Worm (Caenorhabditis elegans) whole organism, L2 larva: ENCODE measurements around the gene ttbk-3.

Experiments
- aly-2 ChIP-seq: fragments of 150-350 bp; optimal IDR thresholded peaks from 2 replicates; lab custom pipeline; 2014; ENCODE audit warnings: missing biosample characterization, missing genetic modification characterization
- ama-1 ChIP-seq: fragments of 150-350 bp; optimal IDR thresholded peaks from 2 replicates; lab custom pipeline; 2018; ENCODE audit warnings: inconsistent platforms
- ceh-82 ChIP-seq: fragments of 150-350 bp; optimal IDR thresholded peaks from 2 replicates; lab custom pipeline; 2014; ENCODE audit warnings: missing biosample characterization, missing genetic modification characterization
- nhr-21 ChIP-seq: fragments of 150-350 bp; optimal IDR thresholded peaks from 2 replicates; lab custom pipeline; 2014; ENCODE audit warnings: missing biosample characterization, missing genetic modification characterization
- nhr-237 ChIP-seq: fragments of 150-350 bp; optimal IDR thresholded peaks from 2 replicates; lab custom pipeline; 2014; ENCODE audit warnings: missing biosample characterization, missing genetic modification characterization
- peb-1 ChIP-seq: fragments of 150-350 bp; optimal IDR thresholded peaks from 2 replicates; lab custom pipeline; 2014; ENCODE audit warnings: missing biosample characterization, missing genetic modification characterization
- snpc-4 ChIP-seq: fragments of 150-350 bp; optimal IDR thresholded peaks from 2 replicates; lab custom pipeline; 2014; ENCODE audit warnings: missing biosample characterization, missing genetic modification characterization
- unc-55 ChIP-seq: fragments of 150-350 bp; sonication (generic microtip); optimal IDR thresholded peaks from 3 replicates; lab custom pipeline; 2014; ENCODE audit warnings: missing biosample characterization, missing genetic modification reagents, missing genetic modification characterization

DNA sequence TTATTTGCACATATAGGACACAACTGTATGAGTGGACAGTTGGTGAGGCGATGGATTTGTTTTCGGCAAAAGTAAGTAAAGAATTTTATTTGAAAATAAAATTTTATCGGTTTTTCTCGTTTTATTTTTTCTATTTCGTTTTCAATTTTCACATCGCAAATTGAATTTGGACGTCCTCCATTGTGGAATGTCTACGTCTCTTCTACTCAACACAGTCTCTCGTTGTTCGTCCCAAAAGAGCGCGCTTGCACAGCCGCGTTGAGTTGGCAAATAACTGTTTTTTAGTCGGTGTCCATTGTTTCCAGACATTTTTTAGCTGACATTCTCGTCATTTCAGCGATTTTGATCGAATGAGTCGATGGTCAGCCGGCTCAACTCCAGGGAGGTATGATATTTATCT, 9.5 kb upstream of the ttbk-3 start:
- TF ChIP-seq ceh-82 (tag; lab: Kevin White, UChicago): no peak
- TF ChIP-seq aly-2 (tag; lab: Kevin White, UChicago): no peak
- TF ChIP-seq unc-55 (GFP tag; lab: Kevin White, UChicago): no peak
- TF ChIP-seq ama-1 (lab: Kevin White, UChicago): no peak
- no peak for TF ChIP-seq nhr-21 (tag; lab: Kevin White, UChicago)
- no peak for TF ChIP-seq snpc-4 (tag; lab: Kevin White, UChicago)
- no peak for TF ChIP-seq nhr-237 (tag; lab: Kevin White, UChicago)
- no peak for TF ChIP-seq peb-1
